Worm (Caenorhabditis elegans) whole organism, dauer: Measurements from ENCODE around the gene R10E4.11.

Experiments used
- unc-62 ChIP-seq: sonication (generic microtip); optimal IDR thresholded peaks from 2 replicates; lab custom pipeline; 2017; ENCODE audit warnings: missing biosample characterization, missing genetic modification reagents, missing genetic modification characterization

The R10E4.11 gene

DNA sequence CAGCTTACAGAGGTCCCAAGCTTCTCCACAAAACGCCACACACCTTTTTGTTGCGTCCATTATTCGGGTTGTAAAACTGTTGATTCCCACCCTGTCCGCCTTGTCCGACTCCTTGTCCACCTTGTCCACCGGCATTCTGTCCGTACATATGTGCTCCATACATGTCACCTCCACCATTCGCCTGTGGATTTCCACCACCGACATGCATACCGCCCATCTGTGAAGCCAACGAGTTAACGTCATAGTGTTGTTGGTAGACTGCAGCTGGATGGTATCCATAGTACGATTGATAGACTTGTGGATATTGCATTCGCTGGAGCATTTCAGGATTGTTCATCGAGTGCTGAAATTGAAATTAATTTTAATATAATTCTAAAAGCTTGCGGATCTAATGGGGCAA lies 23.1 kb downstream of the R10E4.11 start:
- no peak for TF ChIP-seq unc-62 (GFP tag; lab: Kevin White, UChicago)

DNA sequence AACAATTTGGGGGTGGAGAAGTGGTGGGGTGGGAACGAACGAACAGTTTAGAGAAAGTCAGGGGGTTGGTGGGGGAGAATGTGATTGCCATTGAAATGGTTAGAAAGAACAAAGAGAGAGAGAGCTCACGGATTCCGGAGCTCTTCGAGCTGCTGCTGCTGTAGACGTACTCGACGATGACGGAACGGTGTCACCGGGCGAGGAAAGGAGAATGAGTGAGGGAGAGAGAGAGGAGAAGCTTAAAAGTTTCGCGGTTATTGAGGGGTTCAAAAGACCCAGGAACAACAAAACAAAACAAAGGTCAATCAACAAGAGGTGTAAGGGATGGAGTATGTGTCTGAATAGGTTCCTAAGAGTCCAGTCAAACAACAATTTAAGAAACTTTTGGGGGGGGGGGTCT lies 24.6 kb downstream of the R10E4.11 start:
- TF ChIP-seq unc-62 (GFP tag; lab: Kevin White, UChicago), result no peak

DNA sequence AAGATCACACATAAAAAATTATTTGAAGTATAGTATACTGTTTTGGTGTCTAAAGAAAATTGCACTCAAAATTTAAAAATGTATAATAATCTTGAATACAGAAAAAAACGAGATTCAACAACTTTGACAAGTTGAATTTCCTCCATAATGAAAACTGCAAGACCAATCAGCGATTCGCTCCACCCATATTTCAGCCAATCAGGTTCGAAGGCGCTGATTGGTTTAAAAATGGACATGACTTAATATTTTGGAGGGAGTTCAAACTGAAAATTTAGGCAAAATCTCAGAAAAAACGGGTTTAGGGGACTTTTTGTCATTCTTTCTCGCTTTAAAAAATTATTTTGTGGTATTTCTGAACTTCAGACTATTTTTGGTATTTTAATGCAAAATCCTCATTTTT lies 25.1 kb downstream of the R10E4.11 start:
- no peak for TF ChIP-seq unc-62 (GFP tag; lab: Kevin White, UChicago)

DNA sequence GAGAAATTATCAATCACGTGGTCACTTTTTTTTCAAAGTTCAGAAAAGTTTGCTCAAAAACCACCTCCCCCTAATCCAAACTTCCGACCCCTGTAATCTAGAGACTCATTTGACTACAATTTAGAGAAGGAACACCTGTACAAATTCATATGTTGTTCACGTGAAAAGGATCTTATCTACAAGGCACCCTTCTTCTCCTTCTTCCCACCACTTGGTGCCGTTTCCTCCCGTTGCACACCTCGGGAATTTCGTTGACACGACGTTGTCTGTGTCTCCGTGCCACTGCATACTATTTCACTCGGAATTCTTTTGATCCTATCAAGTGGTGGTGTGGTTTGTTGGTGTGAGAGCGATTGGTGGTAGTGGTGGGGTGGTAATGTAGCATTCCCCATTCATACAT lies 26.3 kb downstream of the R10E4.11 start:
- no peak for TF ChIP-seq unc-62 (GFP tag; lab: Kevin White, UChicago)

DNA sequence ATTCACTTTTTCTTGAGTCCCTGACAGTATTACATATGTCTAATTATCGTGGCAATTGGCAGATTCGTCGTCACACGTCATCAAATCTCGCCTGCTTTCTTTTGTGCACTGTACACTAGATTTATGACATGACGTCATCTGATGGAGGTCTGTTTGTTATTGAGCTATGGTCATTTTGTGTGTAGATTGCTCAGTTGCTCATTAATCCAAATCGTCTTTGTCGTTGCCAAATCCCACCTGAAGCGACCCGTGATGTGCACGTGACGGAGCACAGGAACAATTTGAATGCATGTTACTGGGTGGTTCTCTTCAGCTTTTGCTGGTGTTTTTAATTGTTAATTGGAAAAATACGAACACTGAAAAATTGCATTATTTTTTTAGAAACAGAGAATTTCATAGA lies 28.0 kb downstream of the R10E4.11 start:
- no peak for TF ChIP-seq unc-62 (GFP tag; lab: Kevin White, UChicago)

DNA sequence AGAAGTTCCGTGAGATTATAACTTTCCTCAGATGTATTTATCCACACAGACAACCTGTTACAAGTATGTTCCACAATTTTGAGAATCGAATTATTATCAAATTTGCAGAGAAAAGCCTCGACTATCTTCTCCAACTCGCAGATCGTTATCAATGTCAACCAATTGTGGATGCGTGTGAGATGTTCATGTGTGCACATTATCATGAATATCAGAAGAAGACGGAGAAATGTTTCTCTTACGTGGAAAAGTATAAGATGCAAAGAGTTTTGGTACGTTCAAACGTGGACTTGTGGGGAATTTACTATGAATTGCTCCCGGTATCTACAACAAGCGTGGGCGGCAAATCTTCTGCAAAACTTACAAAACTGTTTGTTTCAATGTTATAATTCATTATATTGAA lies 29.8 kb downstream of the R10E4.11 start:
- TF ChIP-seq unc-62 (GFP tag; lab: Kevin White, UChicago), result no peak

- no peak for TF ChIP-seq unc-62 (GFP tag; lab: Kevin White, UChicago)
Measured at ce11 chrIII:4269220-4269935, 31.5 kb downstream of the R10E4.11 start, which contains the start of the genes sftb-1 and R10E4.1. TSS of gene sftb-1 (minus strand) at chrIII:4269270. TSS of gene R10E4.1 (plus strand) at chrIII:4269743.

ce11 chrIII:4265892-4266291 lies 34.9 kb downstream of the R10E4.11 start:
- no peak for TF ChIP-seq unc-62 (GFP tag; lab: Kevin White, UChicago)

DNA sequence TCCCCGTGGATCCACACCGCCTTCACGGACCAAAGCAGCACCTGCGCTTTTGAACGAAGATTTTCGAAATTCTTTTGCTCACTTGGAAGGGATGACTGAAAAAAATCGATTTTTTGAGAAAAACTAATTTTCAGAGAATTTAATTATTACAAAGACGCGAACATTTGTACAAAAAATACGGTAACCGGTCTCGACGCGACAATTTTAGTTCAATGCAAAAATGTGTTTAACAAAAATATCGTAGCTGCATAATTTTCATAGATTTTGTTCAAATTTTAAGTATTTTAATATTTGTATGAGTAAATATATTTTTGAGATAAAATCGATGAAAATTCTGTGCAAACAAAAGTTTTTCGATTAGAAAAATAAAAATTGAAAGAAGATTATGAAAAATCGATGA lies 37.8 kb downstream of the R10E4.11 start, which contains the start of gene T08A11.1:
TSS of gene T08A11.1 (minus strand) at position 101 of the 400 bp plus-strand sequence.
- TF ChIP-seq unc-62 (GFP tag; lab: Kevin White, UChicago), result no peak

DNA sequence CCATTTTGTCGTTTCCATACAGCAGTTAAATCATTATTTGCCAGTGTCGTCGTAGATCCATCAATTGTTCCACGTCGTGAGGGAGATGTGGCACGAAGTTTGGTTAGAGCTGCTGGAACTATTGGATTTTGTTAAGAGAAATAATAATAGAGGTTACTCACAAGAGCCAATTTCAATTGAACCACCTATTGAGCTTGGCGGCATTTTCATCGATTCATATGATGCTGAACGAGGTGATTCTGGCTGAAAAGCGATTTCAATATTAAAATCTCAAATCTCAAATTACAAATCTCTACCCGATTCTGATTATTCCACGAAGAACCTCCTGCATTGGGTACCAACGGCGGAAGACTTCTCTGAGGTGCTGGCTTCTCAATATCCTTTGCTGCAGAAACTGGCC lies 42.9 kb downstream of the R10E4.11 start:
- TF ChIP-seq unc-62 (GFP tag; lab: Kevin White, UChicago), result no peak

ce11 chrIII:4247571-4247970 lies 53.3 kb downstream of the R10E4.11 start, which contains the start of gene Y44F5A.1:
TSS of gene Y44F5A.1 (minus strand) at chrIII:4247671.
- no peak for TF ChIP-seq unc-62 (GFP tag; lab: Kevin White, UChicago)
